Fruit fly (Drosophila melanogaster): ENCODE measurements around the gene Nup154.
A peak's percentile ranks its signal among the peaks of the same experiment; 100 is the strongest.

Nup154 gene

dm6 chr2L:11057333-11058110, 52.9 kb downstream of the Nup154 start (continued):
- TF ChIP-seq CG3838 (GFP tag; optimal IDR thresholded peaks at IDR 0.05), result no peak
- TF ChIP-seq sim (GFP tag; IDR thresholded peaks at IDR 0.05), result peak; percentile 56; the same call in 1 of the 2 replicates
- no peak for TF ChIP-seq Dp (GFP tag; optimal IDR thresholded peaks at IDR 0.05)
- TF ChIP-seq CG9817 (tag; optimal IDR thresholded peaks at IDR 0.05), result peak; percentile 8
- TF ChIP-seq CG18764 (GFP tag; optimal IDR thresholded peaks at IDR 0.05), result no peak
- TF ChIP-seq phol (tag; optimal IDR thresholded peaks at IDR 0.05), result peak; percentile 76
- peak; percentile 97 for TF ChIP-seq sens (GFP tag)
- peak; percentile 80 for TF ChIP-seq CG3847 (GFP tag; IDR thresholded peaks at IDR 0.05)
- TF ChIP-seq salm (tag; optimal IDR thresholded peaks at IDR 0.05), result peak; percentile 44
- peak; percentile 38 for TF ChIP-seq CG4820 (GFP tag; optimal IDR thresholded peaks at IDR 0.05)
- TF ChIP-seq cato (GFP tag; optimal IDR thresholded peaks at IDR 0.05; ENCODE audit: borderline replicate concordance), result peak; percentile 60
- peak; percentile 24 to 79 for TF ChIP-seq Hr51 (GFP tag; optimal IDR thresholded peaks at IDR 0.05)
- TF ChIP-seq Ssrp (tag; optimal IDR thresholded peaks at IDR 0.05), result peak; percentile 68
- TF ChIP-seq knrl (GFP tag; IDR thresholded peaks at IDR 0.05; ENCODE audit: partially characterized antibody), result no peak
- TF ChIP-seq CG6765 (GFP tag; optimal IDR thresholded peaks at IDR 0.05), result peak; percentile 49
- TF ChIP-seq maf-S (GFP tag; optimal IDR thresholded peaks at IDR 0.05), result peak; percentile 18
- TF ChIP-seq Gug (GFP tag; IDR thresholded peaks at IDR 0.05), result peak; percentile 80
- TF ChIP-seq otp (GFP tag; IDR thresholded peaks at IDR 0.05), result peak; percentile 66; the same call in 1 of the 3 replicates
- no peak for TF ChIP-seq hkb (optimal IDR thresholded peaks at IDR 0.05)
- TF ChIP-seq hkb (GFP tag; IDR thresholded peaks at IDR 0.05), result peak; percentile 73; the same call in 1 of the 2 replicates
- TF ChIP-seq CG7963 (GFP tag; IDR thresholded peaks at IDR 0.05; ENCODE audit: partially characterized antibody), result no peak
- peak; percentile 73 for TF ChIP-seq CG9437 (GFP tag; optimal IDR thresholded peaks at IDR 0.05)
- TF ChIP-seq gem (tag; optimal IDR thresholded peaks at IDR 0.05), result peak; percentile 79
- peak; percentile 63 for TF ChIP-seq CG11695 (GFP tag; IDR thresholded peaks at IDR 0.05)
- TF ChIP-seq CG9932 (GFP tag; IDR thresholded peaks at IDR 0.05), result peak; percentile 74
- no peak for TF ChIP-seq Hmx (GFP tag; optimal IDR thresholded peaks at IDR 0.05)
- TF ChIP-seq CG8924 (tag; optimal IDR thresholded peaks at IDR 0.05), result peak; percentile 81
- peak; percentile 64 for TF ChIP-seq fd3F (GFP tag; optimal IDR thresholded peaks at IDR 0.05)
- peak; percentile 62 for TF ChIP-seq CG12104 (GFP tag; optimal IDR thresholded peaks at IDR 0.05)
- peak; percentile 46 for TF ChIP-seq mam (GFP tag; optimal IDR thresholded peaks at IDR 0.05)
- TF ChIP-seq zen2 (GFP tag; IDR thresholded peaks at IDR 0.05; ENCODE audit: partially characterized antibody), result no peak
- peak; percentile 54 for TF ChIP-seq CG8089 (GFP tag; optimal IDR thresholded peaks at IDR 0.05)
- TF ChIP-seq yki (optimal IDR thresholded peaks at IDR 0.05), result peak; percentile 5
- peak; percentile 83 for TF ChIP-seq gcm2 (GFP tag; optimal IDR thresholded peaks at IDR 0.05)
- TF ChIP-seq CG6654 (GFP tag; optimal IDR thresholded peaks at IDR 0.05), result peak; percentile 40
- peak; percentile 42; the same call in 1 of the 2 replicates for TF ChIP-seq klu (GFP tag; IDR thresholded peaks at IDR 0.05)
- peak; percentile 52 for TF ChIP-seq kay (GFP tag; optimal IDR thresholded peaks at IDR 0.05)
- TF ChIP-seq CG3726 (GFP tag; IDR thresholded peaks at IDR 0.05), result no peak
- TF ChIP-seq nerfin-2 (GFP tag; IDR thresholded peaks at IDR 0.05; ENCODE audit: partially characterized antibody), result no peak
- peak; percentile 87 for TF ChIP-seq dysf (GFP tag; IDR thresholded peaks at IDR 0.05)
- TF ChIP-seq Six4 (GFP tag; optimal IDR thresholded peaks at IDR 0.05), result peak; percentile 74
- peak; percentile 88 for TF ChIP-seq lmd (GFP tag; IDR thresholded peaks at IDR 0.05)
- peak; percentile 51 for TF ChIP-seq CG3281 (GFP tag; optimal IDR thresholded peaks at IDR 0.05)
- TF ChIP-seq crc (GFP tag; optimal IDR thresholded peaks at IDR 0.05), result peak; percentile 36
- peak; percentile 60 for TF ChIP-seq ap (GFP tag; IDR thresholded peaks at IDR 0.05)
- peak; percentile 89 for TF ChIP-seq GATAe (GFP tag; conservative IDR thresholded peaks at IDR 0.05)
- TF ChIP-seq Taf1 (GFP tag; IDR thresholded peaks at IDR 0.05), result peak; percentile 45; the same call in 1 of the 2 replicates
- TF ChIP-seq vvl (GFP tag; IDR thresholded peaks at IDR 0.05), result peak; percentile 67; the same call in 1 of the 2 replicates
- peak; percentile 19 for TF ChIP-seq B-H2 (GFP tag; optimal IDR thresholded peaks at IDR 0.05)
- peak; percentile 52 for TF ChIP-seq Dad (GFP tag; optimal IDR thresholded peaks at IDR 0.05)
